Fruit fly (Drosophila melanogaster) whole organism, wandering third instar larva: Measurements from ENCODE around the gene CG15263.

Experiments used
- CrebA ChIP-seq: fragments of 200-800 bp; sonication (Bioruptor generic); optimal IDR thresholded peaks from 2 replicates; lab custom pipeline; 2016; ENCODE audit warnings: missing biosample characterization, mild to moderate bottlenecking, missing genetic modification characterization, borderline replicate concordance
- HLH106 ChIP-seq: fragments of 200-800 bp; optimal IDR thresholded peaks from 3 replicates; lab custom pipeline; 2019; ENCODE audit warnings: missing biosample characterization, mild to moderate bottlenecking, missing genetic modification characterization, moderate library complexity
- Sp1 ChIP-seq: fragments of 200-800 bp; sonication (Bioruptor generic); optimal IDR thresholded peaks from 3 replicates; lab custom pipeline; 2019; ENCODE audit warnings: missing biosample characterization, mild to moderate bottlenecking, missing genetic modification characterization, moderate library complexity
- br ChIP-seq: fragments of 200-800 bp; sonication (Bioruptor generic); optimal IDR thresholded peaks from 2 replicates; lab custom pipeline; 2016; ENCODE audit warnings: missing biosample characterization, missing genetic modification characterization
- foxo ChIP-seq, 2 experiments: fragments of 200-800 bp; sonication (Bioruptor generic); optimal IDR thresholded peaks; 2 replicates in 1 of 2; 3 replicates in 1 of 2; lab custom pipeline; 2016 to 2017; ENCODE audit warnings: missing biosample characterization in 2 of 2, missing genetic modification characterization in 2 of 2
- fru ChIP-seq: fragments of 200-800 bp; sonication (Bioruptor generic); optimal IDR thresholded peaks from 3 replicates; lab custom pipeline; 2016; ENCODE audit warnings: missing biosample characterization, mild to moderate bottlenecking, missing genetic modification characterization
- h ChIP-seq: fragments of 200-800 bp; sonication (Bioruptor generic); optimal IDR thresholded peaks from 3 replicates; lab custom pipeline; 2016; ENCODE audit warnings: missing biosample characterization, mild to moderate bottlenecking, missing genetic modification characterization
- lola ChIP-seq: fragments of >200 bp; optimal IDR thresholded peaks from 2 replicates; lab custom pipeline; 2017; ENCODE audit warnings: missing biosample characterization, missing genetic modification characterization
- psq ChIP-seq: fragments of 200-800 bp; sonication (Bioruptor generic); optimal IDR thresholded peaks from 3 replicates; lab custom pipeline; 2017; ENCODE audit warnings: missing biosample characterization, mild to moderate bottlenecking, missing genetic modification characterization, moderate library complexity
- tai ChIP-seq: sonication (Bioruptor generic); optimal IDR thresholded peaks from 2 replicates; lab custom pipeline; 2016; ENCODE audit warnings: missing biosample characterization, missing genetic modification characterization
- usp ChIP-seq: fragments of >200 bp; optimal IDR thresholded peaks from 2 replicates; lab custom pipeline; 2017; ENCODE audit warnings: missing biosample characterization, missing genetic modification characterization

DNA sequence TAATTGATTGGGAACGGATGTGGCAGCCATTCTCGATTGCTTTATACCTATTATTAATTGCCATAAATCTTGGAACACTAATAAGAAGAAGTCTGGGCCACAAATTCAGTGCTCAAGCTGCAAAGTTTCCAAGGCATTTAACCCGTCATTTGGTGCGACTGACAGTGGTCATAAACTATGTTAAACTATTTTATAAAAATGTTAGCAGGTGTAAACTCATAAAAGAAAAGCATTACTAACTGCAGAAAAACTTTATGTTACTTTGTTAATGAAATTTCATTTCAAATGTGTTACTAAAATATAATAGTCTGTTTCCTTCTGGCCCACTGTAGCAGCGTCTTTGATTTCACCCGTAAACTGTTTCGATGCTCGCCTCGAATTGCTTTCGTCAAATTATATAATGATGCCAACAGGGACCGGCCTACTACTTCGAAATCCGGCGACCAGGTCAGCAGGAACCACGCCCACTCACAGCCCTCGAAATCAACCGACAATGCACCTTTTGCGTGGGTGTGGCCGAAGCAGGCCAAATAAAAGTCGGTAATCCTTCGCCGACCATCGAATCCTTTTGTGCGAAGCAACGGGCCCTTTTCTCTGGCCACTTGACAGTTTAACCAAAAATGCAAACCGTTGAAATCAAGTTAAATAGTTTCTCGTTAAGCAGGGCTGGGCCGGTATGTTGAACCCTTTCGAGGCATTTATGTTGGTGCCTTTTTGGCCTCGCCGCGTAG is 40.9 kb downstream of the CG15263 start:
- TF ChIP-seq HLH106 (no peak), psq (GFP tag; lab: Kevin White, UChicago) (no peak), lola (no peak), foxo (GFP tag; optimal IDR thresholded peaks at IDR 0.05; lab: Kevin White, UChicago) (peak in 1 of 2 experiments; percentile 27), tai (no peak), br (GFP tag; lab: Kevin White, UChicago) (no peak), CrebA (GFP tag; lab: Kevin White, UChicago) (no peak), h (GFP tag; lab: Kevin White, UChicago) (no peak), usp (GFP tag; lab: Kevin White, UChicago) (no peak), Sp1 (GFP tag; lab: Kevin White, UChicago) (no peak), fru (GFP tag; lab: Kevin White, UChicago) (peak; percentile 18)
